Fruit fly (Drosophila melanogaster): ENCODE data around the gene ND-13B.

ND-13B gene

DNA sequence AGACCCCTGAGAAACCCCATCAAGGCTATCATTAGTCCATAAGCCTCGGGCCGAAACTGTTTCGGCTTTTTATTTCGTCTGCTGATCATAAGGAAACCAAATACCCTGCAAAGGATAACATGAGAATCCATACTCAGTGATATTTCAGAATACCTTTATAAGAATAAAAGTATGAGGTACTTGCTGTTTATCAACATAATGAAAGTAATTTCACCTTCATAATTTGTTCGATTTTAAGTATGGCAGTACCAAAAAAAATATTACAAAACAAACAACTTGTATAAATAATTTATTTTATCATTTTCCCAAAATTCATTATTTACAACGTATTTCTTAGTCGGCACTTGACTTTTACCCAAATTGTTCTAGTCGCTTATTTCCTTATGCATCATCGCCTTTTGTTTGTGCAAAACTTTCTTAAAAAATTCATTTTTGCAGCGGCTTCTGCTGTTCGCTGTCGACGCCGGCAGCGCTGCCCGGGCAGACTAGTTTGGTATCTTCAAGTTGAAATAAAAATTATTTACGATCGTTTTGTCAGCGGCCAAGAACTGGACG is 22.5 kb upstream of the ND-13B start:
- TF ChIP-seq Crg-1 (GFP tag; optimal IDR thresholded peaks at IDR 0.05) = no peak
- TF ChIP-seq kay (GFP tag; ENCODE audit: borderline replicate concordance) = no peak
- TF ChIP-seq toe (GFP tag; optimal IDR thresholded peaks at IDR 0.05) = no peak

DNA sequence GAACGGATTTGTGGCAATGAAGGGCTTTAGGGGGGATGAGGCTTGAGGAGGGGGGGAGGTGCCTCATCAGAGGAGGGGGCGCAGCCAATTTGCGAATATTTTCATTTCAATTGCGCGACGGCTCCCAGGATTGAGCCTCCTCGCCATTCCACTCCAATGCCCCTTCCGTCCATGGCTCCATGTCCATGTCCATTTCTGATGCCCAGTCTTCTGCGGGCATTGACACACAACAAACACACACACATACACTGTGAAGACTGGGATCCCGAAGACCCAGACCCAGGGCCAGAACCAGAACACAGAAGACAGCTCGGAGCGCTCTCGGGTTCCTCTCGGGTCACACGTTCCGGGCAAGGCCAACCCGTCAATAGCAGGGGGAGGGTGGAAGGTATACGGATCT is 21.8 kb upstream of the ND-13B start:
- TF ChIP-seq kay (GFP tag; ENCODE audit: borderline replicate concordance) (no peak), Mnt (GFP tag; optimal IDR thresholded peaks at IDR 0.05) (no peak), CG1620 (GFP tag; optimal IDR thresholded peaks at IDR 0.05) (no peak), CG5204 (GFP tag; optimal IDR thresholded peaks at IDR 0.05) (no peak), bab1 (GFP tag; optimal IDR thresholded peaks at IDR 0.05) (no peak)

DNA sequence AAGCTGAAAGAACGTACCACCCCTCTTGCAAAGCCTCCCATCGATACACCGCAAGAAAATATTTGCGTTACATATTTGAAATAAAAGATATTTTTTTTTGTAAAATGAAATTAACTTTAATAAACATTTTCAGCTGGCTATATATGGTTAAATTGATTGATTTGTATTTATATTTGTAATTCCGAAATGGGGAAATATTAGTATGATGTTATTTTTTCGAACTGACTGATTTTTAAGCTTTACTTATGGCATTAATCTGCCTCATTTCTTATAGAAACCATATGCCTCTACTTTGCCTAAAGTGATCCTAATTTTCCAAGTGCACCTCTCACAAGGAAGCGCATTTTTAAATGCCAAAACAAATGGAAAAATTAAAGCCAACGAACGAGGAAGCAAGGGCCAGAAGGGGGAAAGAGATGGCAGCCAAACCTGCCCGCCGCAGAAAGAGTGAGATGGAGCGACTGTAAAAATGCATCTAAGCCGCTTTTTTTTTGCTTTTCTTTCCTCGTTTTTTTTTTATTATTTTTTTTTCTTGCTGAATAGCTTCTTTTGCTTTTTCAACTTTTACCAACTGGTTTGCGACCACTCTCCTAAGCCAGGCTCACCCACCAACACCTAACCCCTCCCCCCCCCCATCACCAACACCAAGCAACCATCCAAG is 19.7 kb upstream of the ND-13B start:
- no peak for TF ChIP-seq Hr96 (GFP tag; optimal IDR thresholded peaks at IDR 0.05)
- TF ChIP-seq tj (GFP tag; optimal IDR thresholded peaks at IDR 0.05) = no peak
- TF ChIP-seq pad (GFP tag; optimal IDR thresholded peaks at IDR 0.05) = no peak
- TF ChIP-seq Mnt (GFP tag; optimal IDR thresholded peaks at IDR 0.05) = no peak
- TF ChIP-seq CG12768 (GFP tag; optimal IDR thresholded peaks at IDR 0.05) = no peak
- no peak for TF ChIP-seq ovo (GFP tag; optimal IDR thresholded peaks at IDR 0.05)

DNA sequence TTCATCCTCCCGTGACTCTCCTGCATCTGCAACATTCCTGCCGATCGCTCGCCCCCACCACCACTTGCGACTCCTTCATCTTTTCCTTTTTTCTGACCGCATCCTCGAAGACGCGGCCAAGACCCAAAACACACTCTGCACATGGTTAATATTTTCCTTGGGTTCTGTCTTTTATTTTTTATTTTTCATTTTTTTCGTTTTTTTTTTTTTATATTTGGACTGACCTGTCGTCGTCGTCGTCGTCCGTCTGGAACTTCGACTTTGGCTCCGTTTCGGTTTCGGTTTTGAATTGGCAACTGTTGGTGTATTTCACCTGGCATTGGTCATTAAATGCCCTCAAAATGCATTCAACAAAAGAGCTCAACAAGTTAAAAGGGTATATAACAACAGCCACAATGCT is 18.1 kb upstream of the ND-13B start:
- no peak for TF ChIP-seq CG11617 (GFP tag; optimal IDR thresholded peaks at IDR 0.05)
- no peak for TF ChIP-seq pad (GFP tag; optimal IDR thresholded peaks at IDR 0.05)
- TF ChIP-seq toe (GFP tag; optimal IDR thresholded peaks at IDR 0.05) = no peak
- no peak for TF ChIP-seq tj (GFP tag; optimal IDR thresholded peaks at IDR 0.05)
- no peak for TF ChIP-seq CG1620 (GFP tag; optimal IDR thresholded peaks at IDR 0.05)

DNA sequence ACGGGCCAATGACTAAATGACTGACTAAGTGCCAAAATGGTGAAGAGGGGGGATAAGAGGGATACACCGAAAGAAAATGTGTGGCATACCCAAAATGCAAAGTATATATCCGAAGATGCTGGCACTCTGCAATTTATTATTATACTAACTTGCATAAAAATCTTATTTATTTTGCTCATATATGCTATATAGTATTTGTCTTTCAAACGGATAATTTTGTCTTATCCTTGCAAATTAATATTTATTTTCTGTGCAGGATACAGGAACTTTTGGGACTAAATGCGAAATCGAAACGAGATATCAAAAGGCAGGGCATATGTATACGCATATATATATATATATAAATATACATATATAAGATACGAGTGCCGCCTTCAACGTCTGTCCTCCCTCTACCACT is 17.4 kb upstream of the ND-13B start:
- TF ChIP-seq cnc (optimal IDR thresholded peaks at IDR 0.05) (no peak), cic (GFP tag; optimal IDR thresholded peaks at IDR 0.05) (no peak), Clk (GFP tag; optimal IDR thresholded peaks at IDR 0.05) (no peak), Mnt (GFP tag; optimal IDR thresholded peaks at IDR 0.05) (no peak), Hr96 (GFP tag; optimal IDR thresholded peaks at IDR 0.05) (no peak), bab1 (GFP tag; optimal IDR thresholded peaks at IDR 0.05) (no peak), CG5204 (GFP tag; optimal IDR thresholded peaks at IDR 0.05) (no peak), CG12768 (GFP tag; optimal IDR thresholded peaks at IDR 0.05) (no peak), CG1620 (GFP tag; optimal IDR thresholded peaks at IDR 0.05) (no peak), kay (GFP tag; ENCODE audit: borderline replicate concordance) (no peak), toe (GFP tag; optimal IDR thresholded peaks at IDR 0.05) (no peak)

DNA sequence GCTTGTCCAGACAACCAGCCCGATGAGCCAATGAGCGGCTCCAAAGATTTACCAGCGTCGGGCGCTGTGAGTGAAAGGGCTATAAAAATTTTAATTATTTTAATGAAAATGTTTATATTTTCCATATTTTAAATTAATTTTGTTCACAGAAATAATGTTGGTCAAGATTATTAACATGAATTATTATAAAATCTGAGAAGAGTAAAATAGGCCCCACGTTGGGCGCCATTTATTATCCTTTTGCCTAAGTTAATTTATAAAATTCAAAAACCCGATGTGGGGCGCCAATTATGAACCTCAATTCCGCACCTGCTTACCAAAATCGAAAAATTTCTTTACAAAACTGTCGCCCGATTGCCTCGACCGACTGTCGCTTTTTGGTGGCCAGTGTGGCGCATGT is 15.2 kb upstream of the ND-13B start:
- TF ChIP-seq ovo (GFP tag; optimal IDR thresholded peaks at IDR 0.05) = no peak
- TF ChIP-seq pad (GFP tag; optimal IDR thresholded peaks at IDR 0.05) = no peak
- no peak for TF ChIP-seq CG12768 (GFP tag; optimal IDR thresholded peaks at IDR 0.05)

DNA sequence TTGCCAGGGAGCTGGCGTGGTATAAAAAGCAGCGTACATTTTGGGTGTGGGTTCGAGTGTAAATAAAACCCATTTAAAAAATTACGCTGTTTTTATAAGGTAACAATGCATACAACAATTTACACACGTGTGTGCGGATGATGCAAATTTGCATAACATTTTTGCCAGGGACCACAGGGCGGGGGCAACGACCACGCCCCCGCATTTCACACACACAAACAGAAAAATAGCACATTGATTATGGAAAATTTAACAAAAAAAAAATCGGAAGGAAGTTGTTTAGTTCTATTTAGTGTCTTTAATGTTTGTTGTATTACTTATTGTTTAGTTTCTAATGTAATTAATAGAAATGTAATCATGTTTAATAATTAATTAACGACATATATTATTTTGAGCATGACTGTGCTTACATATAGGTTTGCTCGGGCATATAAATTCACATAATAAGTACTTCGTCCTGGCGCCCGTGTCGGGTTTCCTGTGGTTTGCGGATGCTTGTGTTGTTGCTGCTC is 10.6 kb upstream of the ND-13B start:
- TF ChIP-seq CG7101 (tag; optimal IDR thresholded peaks at IDR 0.05) (no peak), CG33017 (tag; optimal IDR thresholded peaks at IDR 0.05) (no peak), CG5204 (GFP tag; optimal IDR thresholded peaks at IDR 0.05) (no peak), CG1620 (GFP tag; optimal IDR thresholded peaks at IDR 0.05) (no peak), CG7045 (GFP tag; optimal IDR thresholded peaks at IDR 0.05) (peak; percentile 15), CG11617 (GFP tag; optimal IDR thresholded peaks at IDR 0.05) (no peak), kay (GFP tag; ENCODE audit: borderline replicate concordance) (no peak)

DNA sequence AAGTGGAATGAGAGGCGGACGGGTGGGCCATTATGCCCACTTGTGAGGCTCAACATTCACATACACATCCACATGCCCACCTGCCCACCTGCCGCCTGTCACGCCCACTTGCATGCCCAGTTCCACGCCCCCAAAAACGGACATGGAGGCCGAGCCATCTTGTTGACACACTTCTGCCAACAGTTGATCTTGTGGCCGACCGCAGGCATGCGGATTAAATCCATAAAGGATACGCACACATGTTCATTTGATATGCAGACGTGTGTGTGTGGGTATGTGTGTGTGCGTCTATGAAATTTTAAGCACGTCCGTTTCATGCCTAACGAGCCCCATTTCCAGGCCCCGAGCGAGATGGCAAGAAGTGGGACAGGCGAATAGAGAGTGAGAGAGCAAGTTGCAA is 8.3 kb upstream of the ND-13B start:
- no peak for TF ChIP-seq bab1 (GFP tag; optimal IDR thresholded peaks at IDR 0.05)
- no peak for TF ChIP-seq pad (GFP tag; optimal IDR thresholded peaks at IDR 0.05)
- no peak for TF ChIP-seq CG5204 (GFP tag; optimal IDR thresholded peaks at IDR 0.05)
- no peak for TF ChIP-seq Mnt (GFP tag; optimal IDR thresholded peaks at IDR 0.05)
- no peak for TF ChIP-seq CG1620 (GFP tag; optimal IDR thresholded peaks at IDR 0.05)
- TF ChIP-seq cic (GFP tag; optimal IDR thresholded peaks at IDR 0.05) = no peak
- no peak for TF ChIP-seq CG11617 (GFP tag; optimal IDR thresholded peaks at IDR 0.05)
- TF ChIP-seq toe (GFP tag; optimal IDR thresholded peaks at IDR 0.05) = no peak
- no peak for TF ChIP-seq CG14711 (tag; optimal IDR thresholded peaks at IDR 0.05)
- TF ChIP-seq Clk (GFP tag; optimal IDR thresholded peaks at IDR 0.05) = no peak
- TF ChIP-seq Hr96 (GFP tag; optimal IDR thresholded peaks at IDR 0.05) = no peak
- no peak for TF ChIP-seq ovo (GFP tag; optimal IDR thresholded peaks at IDR 0.05)
- TF ChIP-seq CG7045 (GFP tag; optimal IDR thresholded peaks at IDR 0.05) = no peak
